Worm (Caenorhabditis elegans) whole organism, late embryonic: Measurements from ENCODE around the gene paml-1.

ENCODE experiments used
- C08G9.2 ChIP-seq: sonication (generic microtip); optimal IDR thresholded peaks from 2 replicates; lab custom pipeline; 2016; ENCODE audit warnings: mild to moderate bottlenecking, missing genetic modification characterization, moderate library complexity, missing compliant biosample characterization
- C38D4.7 ChIP-seq: fragments of 200-800 bp; sonication (Bioruptor generic); optimal IDR thresholded peaks from 2 replicates; lab custom pipeline; 2018; ENCODE audit warnings: mild to moderate bottlenecking, missing genetic modification characterization, moderate library complexity, missing compliant biosample characterization
- F13H6.1 ChIP-seq: sonication (generic microtip); optimal IDR thresholded peaks from 2 replicates; lab custom pipeline; 2016; ENCODE audit warnings: missing genetic modification characterization, missing compliant biosample characterization
- K02D7.2 ChIP-seq: sonication (generic microtip); optimal IDR thresholded peaks from 2 replicates; lab custom pipeline; 2017; ENCODE audit warnings: mild to moderate bottlenecking, missing genetic modification characterization, missing compliant biosample characterization
- K09A11.1 ChIP-seq: sonication (generic microtip); optimal IDR thresholded peaks from 2 replicates; lab custom pipeline; 2017; ENCODE audit warnings: antibody characterized with exemption, mild to moderate bottlenecking, missing genetic modification characterization, missing compliant biosample characterization; ENCODE audit not compliant: insufficient read depth
- Y22D7AL.16 ChIP-seq: sonication (generic microtip); optimal IDR thresholded peaks from 2 replicates; lab custom pipeline; 2016; ENCODE audit warnings: missing genetic modification characterization, missing compliant biosample characterization
- ama-1 ChIP-seq: fragments of 150-350 bp; optimal IDR thresholded peaks from 2 replicates; lab custom pipeline; 2014
- ceh-18 ChIP-seq: sonication (generic microtip); optimal IDR thresholded peaks from 2 replicates; lab custom pipeline; 2016; ENCODE audit warnings: missing genetic modification characterization, missing compliant biosample characterization
- ceh-19 ChIP-seq: fragments of 200-800 bp; sonication (Bioruptor generic); optimal IDR thresholded peaks from 2 replicates; lab custom pipeline; 2018; ENCODE audit warnings: mild to moderate bottlenecking, missing genetic modification characterization, missing compliant biosample characterization
- ceh-2 ChIP-seq: sonication (generic microtip); optimal IDR thresholded peaks from 2 replicates; lab custom pipeline; 2016; ENCODE audit warnings: missing genotype, missing genetic modification characterization, missing compliant biosample characterization
- ceh-31 ChIP-seq: sonication (generic microtip); optimal IDR thresholded peaks from 2 replicates; lab custom pipeline; 2016; ENCODE audit warnings: missing genetic modification characterization, missing compliant biosample characterization
- ceh-34 ChIP-seq: sonication (generic microtip); optimal IDR thresholded peaks from 2 replicates; lab custom pipeline; 2016; ENCODE audit warnings: mild to moderate bottlenecking, missing genetic modification characterization, missing compliant biosample characterization
- ceh-45 ChIP-seq: fragments of 200-800 bp; sonication (Bioruptor generic); IDR thresholded peaks from 2 replicates; pipeline ENCODE4 v1.3.6; 2022; ENCODE audit warnings: missing genetic modification reagents, missing genetic modification characterization, missing compliant biosample characterization
- ceh-48 ChIP-seq: sonication (generic microtip); optimal IDR thresholded peaks from 2 replicates; lab custom pipeline; 2016; ENCODE audit warnings: missing genetic modification characterization, inconsistent platforms, missing compliant biosample characterization
- ceh-6 ChIP-seq: fragments of 200-800 bp; sonication (Bioruptor generic); optimal IDR thresholded peaks from 2 replicates; lab custom pipeline; 2018; ENCODE audit warnings: mild to moderate bottlenecking, missing genetic modification characterization, missing compliant biosample characterization
- ceh-9 ChIP-seq: sonication (generic microtip); optimal IDR thresholded peaks from 2 replicates; lab custom pipeline; 2016; ENCODE audit warnings: mild to moderate bottlenecking, missing genetic modification characterization, inconsistent platforms, missing compliant biosample characterization
- elt-4 ChIP-seq: sonication (generic microtip); optimal IDR thresholded peaks from 2 replicates; lab custom pipeline; 2016; ENCODE audit warnings: missing genetic modification characterization, missing compliant biosample characterization
- fkh-10 ChIP-seq: fragments of 150-350 bp; optimal IDR thresholded peaks from 2 replicates; lab custom pipeline; 2014; ENCODE audit warnings: missing biosample characterization, missing genetic modification reagents, missing genetic modification characterization
- gmeb-2 ChIP-seq: sonication (generic microtip); optimal IDR thresholded peaks from 2 replicates; lab custom pipeline; 2016; ENCODE audit warnings: missing genetic modification characterization, inconsistent platforms, missing compliant biosample characterization
- hlh-30 ChIP-seq: sonication (generic microtip); optimal IDR thresholded peaks from 2 replicates; lab custom pipeline; 2017; ENCODE audit warnings: antibody characterized with exemption, missing genetic modification characterization, missing compliant biosample characterization; ENCODE audit not compliant: insufficient read depth
- hlh-6 ChIP-seq: sonication (generic microtip); optimal IDR thresholded peaks from 2 replicates; lab custom pipeline; 2016; ENCODE audit warnings: missing genotype, missing genetic modification characterization, missing compliant biosample characterization
- hlh-8 ChIP-seq: sonication (generic microtip); optimal IDR thresholded peaks from 2 replicates; lab custom pipeline; 2016; ENCODE audit warnings: missing genotype, missing genetic modification characterization, missing compliant biosample characterization
- lim-6 ChIP-seq: sonication (generic microtip); optimal IDR thresholded peaks from 2 replicates; lab custom pipeline; 2016; ENCODE audit warnings: missing genetic modification characterization, missing compliant biosample characterization
- madf-2 ChIP-seq: sonication (generic microtip); optimal IDR thresholded peaks from 2 replicates; lab custom pipeline; 2017; ENCODE audit warnings: missing genetic modification characterization, missing compliant biosample characterization
- nfya-1 ChIP-seq: sonication (generic microtip); optimal IDR thresholded peaks from 2 replicates; lab custom pipeline; 2017; ENCODE audit warnings: missing genetic modification characterization, mild to moderate bottlenecking, missing compliant biosample characterization, antibody characterized with exemption, moderate library complexity
- nhr-232 ChIP-seq: sonication (generic microtip); optimal IDR thresholded peaks from 2 replicates; lab custom pipeline; 2016; ENCODE audit warnings: missing genetic modification characterization, missing compliant biosample characterization
- pat-9 ChIP-seq: fragments of 200-800 bp; sonication (Bioruptor generic); optimal IDR thresholded peaks from 2 replicates; lab custom pipeline; 2018; ENCODE audit warnings: mild to moderate bottlenecking, missing genetic modification characterization, moderate library complexity, missing compliant biosample characterization
- pax-1 ChIP-seq: fragments of 150-350 bp; optimal IDR thresholded peaks from 2 replicates; lab custom pipeline; 2014; ENCODE audit warnings: missing biosample characterization, missing genetic modification characterization
- pha-4 ChIP-seq: fragments of 150-350 bp; optimal IDR thresholded peaks from 2 replicates; lab custom pipeline; 2018; ENCODE audit warnings: missing biosample characterization, missing genetic modification reagents, missing genetic modification characterization
- pqm-1 ChIP-seq: sonication (generic microtip); optimal IDR thresholded peaks from 2 replicates; lab custom pipeline; 2016; ENCODE audit warnings: missing genetic modification characterization, missing compliant biosample characterization
- pros-1 ChIP-seq: fragments of 150-350 bp; optimal IDR thresholded peaks from 2 replicates; lab custom pipeline; 2014; ENCODE audit warnings: missing biosample characterization, missing genetic modification reagents, missing genetic modification characterization
- ref-2 ChIP-seq: sonication (generic microtip); optimal IDR thresholded peaks from 2 replicates; lab custom pipeline; 2016; ENCODE audit warnings: missing genetic modification characterization, missing compliant biosample characterization
- sox-2 ChIP-seq: fragments of 200-800 bp; sonication (Bioruptor generic); IDR thresholded peaks from 2 replicates; pipeline ENCODE4 v1.3.6; 2022; ENCODE audit warnings: missing genetic modification reagents, missing genetic modification characterization, missing compliant biosample characterization
- sox-4 ChIP-seq: sonication (generic microtip); optimal IDR thresholded peaks from 2 replicates; lab custom pipeline; 2017; ENCODE audit warnings: mild to moderate bottlenecking, missing genetic modification characterization, inconsistent platforms, missing compliant biosample characterization
- tbx-2 ChIP-seq: sonication (generic microtip); optimal IDR thresholded peaks from 2 replicates; lab custom pipeline; 2016; ENCODE audit warnings: missing genetic modification characterization, missing compliant biosample characterization
- tbx-7 ChIP-seq: sonication (generic microtip); optimal IDR thresholded peaks from 2 replicates; lab custom pipeline; 2016; ENCODE audit warnings: missing genotype, missing genetic modification characterization, missing compliant biosample characterization
- ttx-3 ChIP-seq: sonication (generic microtip); optimal IDR thresholded peaks from 2 replicates; lab custom pipeline; 2016; ENCODE audit warnings: missing genetic modification reagents, missing genetic modification characterization, missing compliant biosample characterization
- unc-3 ChIP-seq, 2 experiments: fragments of 200-800 bp in 1 of 2; sonication (Bioruptor generic) in 1 of 2; sonication (generic microtip) in 1 of 2; conservative IDR thresholded peaks in 1 of 2; optimal IDR thresholded peaks in 1 of 2; 2 replicates each; pipeline versions ENCODE4 v1.3.6 to Lab custom; 2016 to 2022; ENCODE audit warnings: missing compliant biosample characterization in 2 of 2, missing genetic modification characterization in 2 of 2, missing genetic modification reagents in 1 of 2
- unc-55 ChIP-seq: sonication (generic microtip); optimal IDR thresholded peaks from 2 replicates; lab custom pipeline; 2017; ENCODE audit warnings: missing biosample characterization, missing genetic modification reagents, missing genetic modification characterization
- zip-5 ChIP-seq: sonication (generic microtip); optimal IDR thresholded peaks from 2 replicates; lab custom pipeline; 2016; ENCODE audit warnings: missing genetic modification characterization, missing compliant biosample characterization

Gene paml-1

ce11 chrIII:10202391-10202790, 31.5 kb downstream of the paml-1 start:
- TF ChIP-seq ceh-19 (GFP tag; lab: Kevin White, UChicago), result no peak
- TF ChIP-seq C38D4.7 (GFP tag; lab: Kevin White, UChicago), result no peak
- no peak for TF ChIP-seq F13H6.1 (tag; lab: Kevin White, UChicago)
- TF ChIP-seq pax-1 (tag; lab: Kevin White, UChicago), result no peak
- no peak for TF ChIP-seq lim-6
- TF ChIP-seq K09A11.1, result no peak
- TF ChIP-seq ttx-3 (tag; lab: Kevin White, UChicago), result no peak
- no peak for TF ChIP-seq unc-3 (GFP tag; conservative IDR thresholded peaks at IDR 0.05; lab: Robert Waterston, UW)
- no peak for TF ChIP-seq unc-3 (tag; optimal IDR thresholded peaks at IDR 0.05; lab: Kevin White, UChicago)
- no peak for TF ChIP-seq ceh-2 (tag; lab: Kevin White, UChicago)
- TF ChIP-seq ceh-9, result no peak
- no peak for TF ChIP-seq pqm-1 (tag; lab: Kevin White, UChicago)
- no peak for TF ChIP-seq fkh-10 (GFP tag; lab: Kevin White, UChicago)
- no peak for TF ChIP-seq ceh-31 (tag; lab: Kevin White, UChicago)
- TF ChIP-seq C08G9.2, result no peak
- no peak for TF ChIP-seq nhr-232
- no peak for TF ChIP-seq tbx-2 (tag; lab: Kevin White, UChicago)
- no peak for TF ChIP-seq hlh-6 (tag; lab: Kevin White, UChicago)
- TF ChIP-seq zip-5 (tag; lab: Kevin White, UChicago), result no peak
- no peak for TF ChIP-seq ceh-34 (tag; lab: Kevin White, UChicago)
- no peak for TF ChIP-seq ama-1

DNA sequence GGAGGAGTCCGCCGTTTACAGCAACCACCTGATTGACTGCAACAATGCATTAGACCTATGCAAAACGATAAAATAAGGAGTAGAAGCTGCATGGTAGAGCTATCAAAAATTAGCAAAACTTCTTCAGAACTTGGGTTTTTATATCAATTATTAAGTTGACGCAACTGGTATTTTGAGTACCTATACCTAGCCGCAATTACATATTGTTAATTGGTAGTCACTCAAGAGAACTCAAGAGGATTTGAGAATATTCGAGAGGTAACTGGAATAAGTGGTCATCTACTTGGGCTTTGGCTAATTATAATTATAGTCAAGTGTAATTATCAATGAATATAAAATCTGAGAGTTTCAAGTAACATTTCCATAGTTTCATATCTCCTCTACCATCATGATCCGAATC, 32.6 kb downstream of the paml-1 start, which contains the start of the genes T20G5.13 and T20G5.12:
TSS of gene T20G5.13 (minus strand) at position 101 of the 400 bp plus-strand sequence.
TSS of gene T20G5.12 (plus strand) at position 370 of the 400 bp plus-strand sequence.
- TF ChIP-seq ceh-9 (no peak), C08G9.2 (no peak), madf-2 (no peak), ceh-18 (no peak), Y22D7AL.16 (no peak), zip-5 (tag; lab: Kevin White, UChicago) (no peak), pat-9 (tag; lab: Kevin White, UChicago) (no peak), fkh-10 (GFP tag; lab: Kevin White, UChicago) (no peak), K02D7.2 (no peak), hlh-30 (tag; lab: Kevin White, UChicago) (no peak), nhr-232 (no peak), ceh-45 (GFP tag; lab: Robert Waterston, UW) (no peak), elt-4 (no peak), pha-4 (no peak), nfya-1 (tag; lab: Kevin White, UChicago) (no peak), pqm-1 (tag; lab: Kevin White, UChicago) (no peak), lim-6 (no peak), ref-2 (tag; lab: Kevin White, UChicago) (no peak), hlh-8 (tag; lab: Kevin White, UChicago) (no peak), ceh-6 (GFP tag; lab: Kevin White, UChicago) (no peak)

DNA sequence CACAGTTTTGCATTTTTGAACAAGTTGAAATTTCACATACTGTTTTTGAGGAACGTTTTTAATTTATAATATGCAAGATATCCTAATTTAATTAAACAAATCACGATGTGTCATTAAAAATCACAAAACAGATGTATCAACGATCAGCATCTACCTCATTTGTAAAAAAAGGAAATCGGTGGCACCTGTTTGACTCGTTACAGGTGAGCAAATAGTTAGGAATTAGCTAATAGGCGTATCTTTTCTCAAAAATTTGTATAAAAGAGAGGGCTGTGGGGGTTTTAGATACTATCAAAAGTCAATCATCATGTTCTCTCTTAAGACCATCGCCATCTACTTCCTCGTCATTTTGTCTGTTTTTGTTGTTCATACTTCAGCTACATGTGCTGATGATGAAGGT, 34.8 kb downstream of the paml-1 start, which contains the start of gene T20G5.8:
TSS of gene T20G5.8 (plus strand) at position 301 of the 400 bp plus-strand sequence.
- TF ChIP-seq sox-4 (tag; lab: Kevin White, UChicago) (no peak), ceh-31 (tag; lab: Kevin White, UChicago) (no peak), hlh-6 (tag; lab: Kevin White, UChicago) (no peak), nhr-232 (no peak), ceh-48 (tag; lab: Kevin White, UChicago) (no peak), tbx-7 (tag; lab: Kevin White, UChicago) (no peak), ceh-18 (no peak), pros-1 (tag; lab: Kevin White, UChicago) (no peak), ceh-19 (GFP tag; lab: Kevin White, UChicago) (no peak), sox-2 (GFP tag; lab: Robert Waterston, UW) (no peak), gmeb-2 (tag; lab: Kevin White, UChicago) (no peak), C08G9.2 (no peak), pqm-1 (tag; lab: Kevin White, UChicago) (no peak), unc-55 (no peak)
